Worm (Caenorhabditis elegans): ENCODE results near the gene C07G1.6.

DNA sequence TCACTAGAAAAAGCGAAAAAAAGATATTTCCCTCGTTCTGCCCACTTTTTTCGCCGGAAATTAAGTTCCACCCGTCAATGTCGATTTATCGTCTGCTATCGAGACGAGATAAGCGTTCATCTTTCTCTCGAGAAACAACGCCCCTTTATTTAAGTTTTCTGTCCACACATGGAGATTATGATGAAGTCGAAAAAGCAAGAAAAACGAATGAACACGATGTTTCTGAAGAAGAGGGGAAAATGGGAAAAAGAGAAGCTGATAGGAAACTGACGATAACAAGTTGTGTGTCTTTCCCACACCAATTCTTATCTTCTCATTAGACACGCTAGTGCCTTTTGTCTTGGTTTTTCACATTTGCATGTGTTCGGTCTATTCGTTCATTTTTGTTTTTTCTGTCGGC lies 35.4 kb downstream of the C07G1.6 start:
- no peak for TF ChIP-seq ZK546.5 (tag; optimal IDR thresholded peaks at IDR 0.05)
- no peak for TF ChIP-seq daf-8 (GFP tag; IDR thresholded peaks at IDR 0.05)
- no peak for TF ChIP-seq unc-39 (tag; optimal IDR thresholded peaks at IDR 0.05)
- no peak for TF ChIP-seq nhr-25 (tag; optimal IDR thresholded peaks at IDR 0.05; ENCODE audit: borderline replicate concordance, insufficient read depth)
- TF ChIP-seq aly-2 (tag; optimal IDR thresholded peaks at IDR 0.05): no peak
- no peak for TF ChIP-seq unc-62 (GFP tag; optimal IDR thresholded peaks at IDR 0.05 in 1 of 2)
- TF ChIP-seq unc-62 (tag; optimal IDR thresholded peaks at IDR 0.05): no peak

All from whole organism, L4 larva.